Fruit fly (Drosophila melanogaster) ovary, adult (tissue): Measurements from ENCODE around the gene CG4301.

ENCODE experiments used
- CG17801 ChIP-seq: fragments of 200-800 bp; optimal IDR thresholded peaks from 2 replicates; lab custom pipeline; 2019; ENCODE audit warnings: missing biosample characterization, mild to moderate bottlenecking, missing genetic modification characterization, moderate library complexity; ENCODE audit not compliant: partially characterized antibody

The CG4301 gene

dm6 chrX:16405209-16405608 is at the start of gene CG4301:
Gene CG4301 (plus strand): TSS chrX:16405509.
- no peak for TF ChIP-seq CG17801

dm6 chrX:16358670-16359320 is 46.5 kb upstream of the CG4301 start, which contains the start of the genes U2af50 and PIG-Q:
Gene U2af50 (minus strand): TSS chrX:16359039.
Gene PIG-Q (plus strand): TSS chrX:16359143.
- TF ChIP-seq CG17801 = peak; percentile 94

DNA sequence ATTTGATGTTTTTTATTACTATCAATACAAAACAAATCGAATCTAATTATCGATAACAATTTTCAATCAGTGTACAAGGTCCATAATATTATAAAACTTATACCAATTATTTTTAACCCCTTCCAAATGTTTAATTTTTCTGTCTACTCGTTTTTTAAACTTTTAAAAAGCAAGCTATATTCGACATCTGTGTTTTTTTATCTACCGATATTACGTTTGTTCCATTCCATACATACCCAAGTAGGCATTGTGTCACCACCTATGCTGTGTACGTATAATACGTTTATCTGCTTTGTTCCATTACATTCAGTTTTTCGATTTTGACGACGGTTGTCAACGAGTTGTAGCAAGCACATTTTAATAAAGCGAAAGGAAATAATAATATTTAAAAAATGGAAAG is 44.0 kb upstream of the CG4301 start, which contains the start of gene nonA:
Gene nonA (plus strand): TSS at position 264 of the 400 bp plus-strand sequence.
- no peak for TF ChIP-seq CG17801

DNA sequence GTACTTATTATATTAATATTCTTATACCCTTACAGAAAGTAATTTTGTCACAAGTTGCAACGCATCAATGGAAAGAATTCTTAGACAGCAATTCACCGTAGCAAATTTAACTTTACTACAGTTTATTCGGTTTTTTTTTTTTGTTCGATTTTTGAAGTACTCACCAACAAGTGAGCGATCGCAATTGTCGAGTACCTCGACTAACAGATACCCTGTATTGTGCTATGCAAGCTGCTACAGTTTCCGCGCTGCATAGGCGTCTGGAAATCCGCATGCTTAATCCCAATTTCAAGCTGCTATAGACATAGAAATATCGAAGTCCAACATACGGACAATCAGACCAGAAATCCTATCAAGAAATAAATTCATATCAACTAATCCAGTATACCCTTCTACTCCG is 36.7 kb upstream of the CG4301 start:
- TF ChIP-seq CG17801 = no peak

dm6 chrX:16371923-16372322 is 33.4 kb upstream of the CG4301 start:
- TF ChIP-seq CG17801 = no peak

DNA sequence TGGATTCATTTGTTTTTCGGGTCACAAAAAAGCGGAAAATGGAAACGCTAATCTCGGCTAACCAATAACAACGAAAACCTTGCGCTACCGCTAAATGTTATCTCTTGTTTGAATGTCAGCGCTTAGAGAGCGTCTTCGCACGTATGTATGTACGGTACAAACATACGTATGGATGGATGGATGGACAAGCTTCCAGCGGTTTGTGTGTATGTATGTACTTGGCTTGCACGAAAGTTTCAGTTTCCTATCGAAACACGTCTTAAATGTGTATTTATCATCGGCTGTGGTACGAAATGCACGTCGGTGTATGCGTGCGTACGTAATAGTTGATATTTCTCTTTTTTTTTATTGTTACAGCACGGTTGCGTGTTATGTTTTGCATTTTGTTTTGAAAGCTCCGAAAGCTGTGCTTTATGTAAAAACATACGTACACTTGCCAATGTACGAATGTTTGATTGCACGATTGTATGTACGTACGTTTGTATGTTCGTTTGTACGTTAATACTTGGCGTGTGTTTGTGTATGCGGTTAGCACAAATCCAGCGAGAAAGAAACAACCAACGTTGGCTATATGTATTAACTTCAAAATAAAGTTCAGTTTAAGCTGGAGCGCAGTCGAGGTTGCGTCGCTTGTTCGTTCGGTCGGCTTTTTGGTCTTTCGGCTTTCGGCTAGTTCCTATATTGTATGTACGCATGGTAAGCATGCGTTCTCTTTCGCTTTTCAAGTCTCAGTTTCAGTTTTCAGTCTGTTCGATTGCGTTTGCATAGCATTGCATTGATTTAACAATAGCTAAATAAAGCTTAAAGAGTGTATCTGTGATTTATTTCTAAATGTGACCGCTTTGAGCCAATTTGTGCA is 32.6 kb upstream of the CG4301 start, which contains the start of gene Fur2:
Gene Fur2 (plus strand): TSS at position 595 of the 859 bp plus-strand sequence.
- TF ChIP-seq CG17801 = peak; percentile 64

DNA sequence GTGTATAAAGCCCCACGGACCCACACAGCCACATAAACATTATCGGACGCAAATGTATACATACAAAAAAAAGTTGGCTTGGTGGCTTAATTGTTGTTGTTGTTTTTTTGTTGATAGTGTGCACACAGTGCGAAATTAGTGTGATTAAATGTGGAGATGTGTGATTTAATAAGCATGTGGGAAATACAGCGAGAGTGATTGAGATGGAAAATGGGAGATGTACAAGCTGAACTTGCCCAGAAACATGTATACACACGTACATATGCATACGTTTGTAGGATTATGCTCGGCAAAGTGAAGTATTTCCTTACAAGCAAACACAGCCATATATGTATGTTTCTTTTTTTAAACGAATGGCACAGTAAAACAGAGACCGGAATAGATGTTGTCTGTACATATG is 31.8 kb upstream of the CG4301 start:
- no peak for TF ChIP-seq CG17801

dm6 chrX:16374059-16374458 is 31.2 kb upstream of the CG4301 start:
- TF ChIP-seq CG17801 = no peak

dm6 chrX:16383667-16384515 is 21.4 kb upstream of the CG4301 start:
- TF ChIP-seq CG17801 = no peak

DNA sequence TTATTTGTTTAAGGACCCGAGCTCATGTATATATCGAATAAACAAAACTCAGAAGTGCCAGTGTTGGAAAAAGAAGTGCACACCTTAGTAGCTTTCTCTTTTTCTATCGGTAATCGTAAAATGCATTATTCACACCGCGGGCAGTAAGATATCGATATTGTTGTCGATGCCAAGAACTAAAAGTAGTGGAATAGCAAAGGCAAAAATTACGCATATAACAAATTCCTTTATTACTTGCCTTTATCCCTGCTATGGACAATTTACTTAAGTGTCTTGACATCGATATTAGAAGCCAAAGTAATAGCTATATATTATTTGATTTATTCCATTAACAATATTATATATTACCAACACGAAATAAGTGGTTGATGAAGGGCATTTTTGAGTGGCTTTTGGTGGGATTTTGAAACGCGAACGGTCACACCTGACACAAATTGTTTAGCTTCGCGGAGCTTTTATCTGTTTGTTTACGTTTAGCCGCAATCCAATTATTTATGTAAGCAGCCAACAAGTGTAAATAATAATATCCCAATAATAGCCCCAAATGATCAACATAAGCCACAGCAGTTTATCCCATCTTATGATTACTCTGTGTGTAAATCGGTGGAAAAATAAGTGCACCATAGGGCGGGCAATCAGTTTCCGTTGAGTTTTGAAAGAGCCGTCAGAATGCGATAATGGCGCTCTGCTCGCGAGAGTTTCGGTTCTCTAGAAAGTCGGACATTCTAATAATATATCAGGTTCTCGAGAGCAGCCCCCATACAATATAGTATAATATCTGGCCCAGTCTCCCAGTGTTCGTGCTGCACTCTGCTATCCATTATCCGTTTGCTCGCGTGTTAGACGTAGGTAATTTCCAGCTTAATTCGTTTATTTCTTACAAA is 20.2 kb upstream of the CG4301 start, which contains the start of the genes CG9992 and CG4239:
Gene CG9992 (minus strand): TSS at position 66 of the 884 bp plus-strand sequence.
Gene CG4239 (plus strand): TSS at position 436 of the 884 bp plus-strand sequence.
- TF ChIP-seq CG17801 = peak; percentile 7

dm6 chrX:16385942-16386392 is 19.3 kb upstream of the CG4301 start:
- TF ChIP-seq CG17801 = peak; percentile 4

dm6 chrX:16391397-16391796 is 13.9 kb upstream of the CG4301 start, which contains the start of the genes TH1 and mei-41:
Gene TH1 (minus strand): TSS chrX:16391438.
Gene mei-41 (plus strand): TSS chrX:16391698.
- TF ChIP-seq CG17801 = peak; percentile 84

DNA sequence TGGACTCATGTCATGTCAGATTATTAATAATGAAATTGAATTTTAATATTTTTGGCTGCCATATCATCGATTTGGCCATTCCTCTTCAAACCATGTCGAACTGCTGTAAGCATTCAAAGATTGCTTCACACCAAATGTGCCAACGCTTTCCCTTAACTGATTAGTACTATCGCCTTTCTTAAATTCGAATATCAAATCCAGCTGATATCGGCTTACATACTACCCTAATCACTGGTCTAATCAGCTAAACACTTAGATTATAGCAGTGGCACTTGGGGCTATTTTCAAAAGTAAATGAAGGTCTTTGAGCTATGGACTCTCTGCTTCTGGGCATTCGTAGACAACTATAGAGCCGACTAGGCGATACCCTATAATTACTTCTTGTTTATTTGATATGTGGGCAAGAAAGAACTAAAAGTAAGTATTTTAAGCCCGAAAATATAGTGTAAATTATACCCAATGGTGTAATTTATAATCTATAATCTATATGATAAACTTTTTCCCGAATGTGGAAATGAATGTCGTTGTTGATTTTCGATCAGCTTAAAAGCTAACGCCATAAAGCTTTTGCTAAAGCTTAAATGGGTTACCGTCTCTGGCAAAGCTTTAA is 1.4 kb upstream of the CG4301 start:
- TF ChIP-seq CG17801 = peak; percentile 74

- no peak for TF ChIP-seq CG17801
Measured at dm6 chrX:16404803-16405202, 506 bp upstream of the CG4301 start, which contains the start of gene CG9981. Gene CG9981 (minus strand): TSS chrX:16405122.

- no peak for TF ChIP-seq CG17801
Measured at dm6 chrX:16406083-16406482, 774 bp downstream of the CG4301 start.
